Fruit fly (Drosophila melanogaster) whole organism, prepupa: ENCODE results near the gene CG16781.

ENCODE experiments used
- Blimp-1 ChIP-seq: fragments of 200-800 bp; sonication (Bioruptor generic); optimal IDR thresholded peaks from 3 replicates; lab custom pipeline; 2017; ENCODE audit warnings: missing biosample characterization, missing genetic modification characterization, mild to moderate bottlenecking, moderate library complexity, missing genetic modification reagents
- CG10669 ChIP-seq: fragments of 200-800 bp; sonication (Bioruptor generic); optimal IDR thresholded peaks from 3 replicates; lab custom pipeline; 2018; ENCODE audit warnings: missing biosample characterization, mild to moderate bottlenecking, missing genetic modification characterization, moderate library complexity
- CG11294 ChIP-seq: fragments of 200-800 bp; sonication (Bioruptor generic); IDR thresholded peaks from 2 replicates; pipeline ENCODE4 v1.3.6; 2022; ENCODE audit warnings: missing biosample characterization, missing genetic modification characterization
- CG11762 ChIP-seq: fragments of 200-800 bp; sonication (Bioruptor generic); optimal IDR thresholded peaks from 3 replicates; lab custom pipeline; 2016; ENCODE audit warnings: missing biosample characterization, missing genetic modification characterization; ENCODE audit not compliant: insufficient read depth
- CG11902 ChIP-seq: fragments of 200-800 bp; sonication (Bioruptor generic); optimal IDR thresholded peaks from 3 replicates; lab custom pipeline; 2016; ENCODE audit warnings: missing biosample characterization, missing genetic modification characterization
- CG15336 ChIP-seq: fragments of 200-800 bp; sonication (Bioruptor generic); IDR thresholded peaks from 2 replicates; pipeline ENCODE4 v1.3.6; 2022; ENCODE audit warnings: missing biosample characterization, missing genetic modification characterization
- CG1621 ChIP-seq: fragments of 200-800 bp; sonication (Bioruptor generic); optimal IDR thresholded peaks from 3 replicates; lab custom pipeline; 2018; ENCODE audit warnings: missing biosample characterization, mild to moderate bottlenecking, missing genetic modification characterization
- CG3032 ChIP-seq: fragments of 200-800 bp; optimal IDR thresholded peaks from 2 replicates; lab custom pipeline; 2019; ENCODE audit warnings: missing biosample characterization, mild to moderate bottlenecking, missing genetic modification characterization, moderate library complexity
- CG31627 ChIP-seq: fragments of 200-800 bp; sonication (Bioruptor generic); optimal IDR thresholded peaks from 3 replicates; lab custom pipeline; 2016; ENCODE audit warnings: missing biosample characterization, missing genetic modification characterization
- CG32006 ChIP-seq: fragments of 200-800 bp; sonication (Bioruptor generic); optimal IDR thresholded peaks from 3 replicates; lab custom pipeline; 2017; ENCODE audit warnings: missing biosample characterization, mild to moderate bottlenecking, missing genetic modification characterization
- CG3919 ChIP-seq: fragments of 200-800 bp; sonication (Bioruptor generic); optimal IDR thresholded peaks from 3 replicates; lab custom pipeline; 2016; ENCODE audit warnings: missing biosample characterization, missing genetic modification characterization
- CG4318 ChIP-seq: fragments of 200-800 bp; sonication (Bioruptor generic); optimal IDR thresholded peaks from 3 replicates; lab custom pipeline; 2017; ENCODE audit warnings: missing biosample characterization, mild to moderate bottlenecking, missing genetic modification characterization
- CG6163 ChIP-seq: fragments of 200-800 bp; sonication (Bioruptor generic); IDR thresholded peaks from 3 replicates; pipeline ENCODE4 v1.3.6; 2022; ENCODE audit warnings: missing biosample characterization, missing genetic modification characterization
- CG6276 ChIP-seq: fragments of 200-800 bp; sonication (Bioruptor generic); optimal IDR thresholded peaks from 2 replicates; lab custom pipeline; 2017; ENCODE audit warnings: missing biosample characterization, mild to moderate bottlenecking, missing genetic modification characterization
- CG6792 ChIP-seq: fragments of 200-800 bp; sonication (Bioruptor generic); optimal IDR thresholded peaks from 3 replicates; lab custom pipeline; 2016; ENCODE audit warnings: missing biosample characterization, missing genetic modification characterization
- CG6808 ChIP-seq: fragments of 200-800 bp; sonication (Bioruptor generic); optimal IDR thresholded peaks from 3 replicates; lab custom pipeline; 2017; ENCODE audit warnings: missing biosample characterization, missing genetic modification characterization, mild to moderate bottlenecking, moderate library complexity, missing genetic modification reagents
- CG6854 ChIP-seq: fragments of 200-800 bp; sonication (Bioruptor generic); optimal IDR thresholded peaks from 2 replicates; lab custom pipeline; 2017; ENCODE audit warnings: missing biosample characterization, mild to moderate bottlenecking, missing genetic modification characterization
- CG7368 ChIP-seq: fragments of 200-800 bp; sonication (Bioruptor generic); optimal IDR thresholded peaks from 3 replicates; lab custom pipeline; 2016; ENCODE audit warnings: missing biosample characterization, missing genetic modification characterization
- CG8119 ChIP-seq: fragments of 200-800 bp; sonication (Bioruptor generic); IDR thresholded peaks from 3 replicates; pipeline ENCODE4 v1.3.6; 2022; ENCODE audit warnings: missing biosample characterization, missing genetic modification characterization
- CG8319 ChIP-seq: fragments of 200-800 bp; sonication (Bioruptor generic); optimal IDR thresholded peaks from 3 replicates; lab custom pipeline; 2016; ENCODE audit warnings: missing biosample characterization, missing genetic modification characterization
- CG8632 ChIP-seq: fragments of 200-800 bp; sonication (Bioruptor generic); optimal IDR thresholded peaks from 3 replicates; lab custom pipeline; 2016; ENCODE audit warnings: missing biosample characterization, missing genetic modification characterization
- CG9139 ChIP-seq: fragments of 200-800 bp; sonication (Bioruptor generic); optimal IDR thresholded peaks from 3 replicates; lab custom pipeline; 2017; ENCODE audit warnings: missing biosample characterization, mild to moderate bottlenecking, missing genetic modification characterization
- Eip75B ChIP-seq: fragments of 200-800 bp; sonication (Bioruptor generic); optimal IDR thresholded peaks from 3 replicates; lab custom pipeline; 2016; ENCODE audit warnings: missing biosample characterization, missing genetic modification characterization
- Eip78C ChIP-seq: fragments of 200-800 bp; sonication (Bioruptor generic); peaks from one replicate; lab custom pipeline; 2016; ENCODE audit warnings: missing biosample characterization, missing genetic modification characterization
- Gug ChIP-seq: fragments of 200-800 bp; sonication (Bioruptor generic); IDR thresholded peaks from 2 replicates; pipeline ENCODE4 v1.3.6; 2022; ENCODE audit warnings: missing biosample characterization, missing genetic modification characterization
- Hr39 ChIP-seq: fragments of 200-800 bp; sonication (Bioruptor generic); optimal IDR thresholded peaks from 2 replicates; lab custom pipeline; 2016; ENCODE audit warnings: missing biosample characterization, missing genetic modification characterization
- Hr4 ChIP-seq: fragments of 200-800 bp; sonication (Bioruptor generic); optimal IDR thresholded peaks from 3 replicates; lab custom pipeline; 2016; ENCODE audit warnings: missing biosample characterization, missing genetic modification characterization
- Lpt ChIP-seq: fragments of 200-800 bp; sonication (Bioruptor generic); optimal IDR thresholded peaks from 3 replicates; lab custom pipeline; 2016; ENCODE audit warnings: missing biosample characterization, missing genetic modification characterization
- Met ChIP-seq: fragments of 200-800 bp; sonication (Bioruptor generic); optimal IDR thresholded peaks from 3 replicates; lab custom pipeline; 2016; ENCODE audit warnings: missing biosample characterization, missing genetic modification characterization
- OdsH ChIP-seq: fragments of 200-800 bp; sonication (Bioruptor generic); optimal IDR thresholded peaks from 3 replicates; lab custom pipeline; 2016; ENCODE audit warnings: missing biosample characterization, missing genetic modification characterization
- Smox ChIP-seq: fragments of 200-800 bp; sonication (Bioruptor generic); optimal IDR thresholded peaks from 3 replicates; lab custom pipeline; 2016; ENCODE audit warnings: missing biosample characterization, missing genetic modification characterization
- Sox102F ChIP-seq: fragments of 200-800 bp; sonication (Bioruptor generic); optimal IDR thresholded peaks from 2 replicates; lab custom pipeline; 2016; ENCODE audit warnings: missing biosample characterization, mild to moderate bottlenecking, missing genetic modification characterization
- Sox14 ChIP-seq: fragments of 200-800 bp; sonication (Bioruptor generic); optimal IDR thresholded peaks from 3 replicates; lab custom pipeline; 2016; ENCODE audit warnings: missing biosample characterization, missing genetic modification characterization
- achi ChIP-seq: fragments of 200-800 bp; sonication (Bioruptor generic); optimal IDR thresholded peaks from 3 replicates; lab custom pipeline; 2016; ENCODE audit warnings: missing biosample characterization, missing genetic modification characterization
- acj6 ChIP-seq: fragments of 200-800 bp; sonication (Bioruptor generic); optimal IDR thresholded peaks from 3 replicates; lab custom pipeline; 2016; ENCODE audit warnings: missing biosample characterization, missing genetic modification characterization
- cyc ChIP-seq: fragments of 200-800 bp; sonication (Bioruptor generic); optimal IDR thresholded peaks from 3 replicates; lab custom pipeline; 2016; ENCODE audit warnings: missing biosample characterization, missing genetic modification characterization
- dac ChIP-seq: fragments of 200-800 bp; sonication (Bioruptor generic); optimal IDR thresholded peaks from 2 replicates; lab custom pipeline; 2017; ENCODE audit warnings: missing biosample characterization, mild to moderate bottlenecking, missing genetic modification characterization
- dsx ChIP-seq: fragments of 200-800 bp; optimal IDR thresholded peaks from 3 replicates; lab custom pipeline; 2019; ENCODE audit warnings: missing biosample characterization, mild to moderate bottlenecking, missing genetic modification characterization, moderate library complexity; ENCODE audit not compliant: poor library complexity, severe bottlenecking
- eg ChIP-seq: fragments of 200-800 bp; sonication (Bioruptor generic); IDR thresholded peaks from 3 replicates; pipeline ENCODE4 v1.3.6; 2022; ENCODE audit warnings: missing biosample characterization, missing genetic modification characterization
- esn ChIP-seq: fragments of 200-800 bp; sonication (Bioruptor generic); optimal IDR thresholded peaks from 2 replicates; lab custom pipeline; 2016; ENCODE audit warnings: missing biosample characterization, mild to moderate bottlenecking, missing genetic modification characterization, moderate library complexity
- fd59A ChIP-seq: fragments of 200-800 bp; sonication (Bioruptor generic); optimal IDR thresholded peaks from 2 replicates; lab custom pipeline; 2017; ENCODE audit warnings: missing biosample characterization, mild to moderate bottlenecking, missing genetic modification characterization, missing genetic modification reagents
- fd85E ChIP-seq: fragments of 200-800 bp; sonication (Bioruptor generic); optimal IDR thresholded peaks from 3 replicates; lab custom pipeline; 2016; ENCODE audit warnings: missing biosample characterization, missing genetic modification characterization
- pdm3 ChIP-seq: fragments of 200-800 bp; sonication (Bioruptor generic); optimal IDR thresholded peaks from 3 replicates; lab custom pipeline; 2016; ENCODE audit warnings: missing biosample characterization, missing genetic modification characterization
- salr ChIP-seq, 2 experiments: fragments of 200-800 bp; sonication (Bioruptor generic); optimal IDR thresholded peaks; 3 replicates each; lab custom pipeline; 2016 to 2018; ENCODE audit warnings: missing biosample characterization in 2 of 2, missing genetic modification characterization in 2 of 2, mild to moderate bottlenecking in 1 of 2
- spab ChIP-seq: fragments of 200-800 bp; sonication (Bioruptor generic); optimal IDR thresholded peaks from 2 replicates; lab custom pipeline; 2017; ENCODE audit warnings: missing biosample characterization, mild to moderate bottlenecking, missing genetic modification characterization, missing genetic modification reagents
- svp ChIP-seq: fragments of 200-800 bp; sonication (Bioruptor generic); peaks from one replicate; lab custom pipeline; 2016; ENCODE audit warnings: missing biosample characterization, missing genetic modification characterization
- vri ChIP-seq: fragments of 200-800 bp; sonication (Bioruptor generic); optimal IDR thresholded peaks from 3 replicates; lab custom pipeline; 2016; ENCODE audit warnings: missing biosample characterization, mild to moderate bottlenecking, missing genetic modification characterization

CG16781 gene

DNA sequence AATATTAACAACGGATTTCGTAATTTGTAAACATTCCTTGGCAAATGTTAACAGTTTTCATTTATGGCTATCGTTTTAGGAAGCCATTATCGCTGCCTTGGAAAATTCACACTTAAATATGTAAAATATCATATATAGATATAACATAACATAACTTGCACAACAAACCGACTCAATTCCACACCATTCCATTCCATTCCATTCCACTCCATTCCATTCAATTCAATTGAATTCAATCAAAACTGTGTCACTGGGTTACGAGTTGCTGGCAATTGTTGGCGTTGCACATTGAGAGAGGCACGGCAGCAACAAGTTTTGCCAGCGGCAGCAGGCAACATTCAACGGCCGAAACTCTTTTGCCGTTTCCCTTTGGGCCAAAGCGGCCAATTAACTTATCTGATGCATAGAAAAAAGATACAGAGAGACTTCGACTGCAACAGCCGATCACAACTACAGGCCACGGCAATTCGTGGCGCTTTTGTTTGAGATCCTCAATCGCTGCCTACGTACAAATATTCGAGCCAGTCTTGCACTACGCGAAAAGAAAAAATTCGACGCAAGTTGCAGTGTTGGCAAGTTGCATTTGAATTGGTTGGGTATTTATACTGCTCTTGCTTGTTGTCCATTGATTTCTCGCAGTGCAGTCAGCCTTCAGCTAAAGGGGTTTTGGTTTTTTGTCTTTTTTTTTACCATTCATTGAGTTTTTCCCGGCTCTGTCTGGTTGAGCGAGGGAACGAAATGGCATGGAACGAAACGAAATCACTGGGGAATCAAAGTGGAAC is 10.6 kb downstream of the CG16781 start:
- TF ChIP-seq CG32006 (peak; percentile 67), CG6163 (GFP tag; lab: Robert Waterston, UW) (peak; percentile 55; the same call in 2 of the 3 replicates), eg (peak; percentile 79), CG8119 (GFP tag; lab: Robert Waterston, UW) (peak; percentile 44), Gug (peak; percentile 46), CG8319 (no peak), pdm3 (GFP tag; lab: Kevin White, UChicago) (peak; percentile 4), Met (GFP tag; lab: Kevin White, UChicago) (no peak), spab (GFP tag; lab: Kevin White, UChicago) (no peak), CG11294 (GFP tag; lab: Robert Waterston, UW) (peak; percentile 64; the same call in 1 of the 2 replicates), Lpt (GFP tag; lab: Kevin White, UChicago) (peak; percentile 6), Hr4 (GFP tag; lab: Kevin White, UChicago) (peak; percentile 70), CG3919 (GFP tag; lab: Kevin White, UChicago) (peak; percentile 16), Blimp-1 (no peak), CG15336 (GFP tag; lab: Robert Waterston, UW) (peak; percentile 61), CG3032 (tag; lab: Kevin White, UChicago) (no peak), CG4318 (no peak), CG6808 (GFP tag; lab: Kevin White, UChicago) (no peak), Eip78C (GFP tag; lab: Kevin White, UChicago) (peak; percentile 56), CG6276 (peak; percentile 66), dac (GFP tag; lab: Kevin White, UChicago) (peak; percentile 29), Hr39 (GFP tag; lab: Kevin White, UChicago) (no peak), svp (no peak)
- TF ChIP-seq, all 60 proteins: peak for 14

DNA sequence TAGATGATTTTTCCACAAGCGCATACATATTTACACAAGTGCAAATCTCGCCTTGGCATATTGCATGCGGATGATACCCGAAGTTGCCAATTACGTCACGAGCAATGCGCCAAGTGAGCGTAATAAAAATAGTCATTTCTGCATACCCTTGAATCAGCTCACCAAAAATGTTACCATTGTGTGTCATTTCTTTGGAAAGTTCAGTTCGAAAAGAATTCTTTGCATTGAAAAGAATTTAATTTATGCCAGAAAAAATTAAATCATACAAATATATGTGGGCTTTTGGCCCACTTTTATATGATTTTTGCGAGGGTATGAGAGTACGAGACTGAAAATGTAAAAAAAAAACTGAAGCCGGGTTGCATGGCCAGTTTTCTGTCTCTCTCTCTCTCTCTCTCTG is 11.9 kb downstream of the CG16781 start:
- TF ChIP-seq cyc (GFP tag; lab: Kevin White, UChicago) (no peak), Eip78C (GFP tag; lab: Kevin White, UChicago) (peak; percentile 66), CG10669 (no peak), vri (GFP tag; lab: Kevin White, UChicago) (no peak), salr (GFP tag; optimal IDR thresholded peaks at IDR 0.05; lab: Kevin White, UChicago) (no peak), CG31627 (GFP tag; lab: Kevin White, UChicago) (no peak), Sox102F (GFP tag; lab: Kevin White, UChicago) (no peak), spab (GFP tag; lab: Kevin White, UChicago) (no peak), Eip75B (peak; percentile 12), esn (GFP tag; lab: Kevin White, UChicago) (no peak), CG6163 (GFP tag; lab: Robert Waterston, UW) (no peak), CG6808 (GFP tag; lab: Kevin White, UChicago) (no peak), Sox14 (GFP tag; lab: Kevin White, UChicago) (no peak), CG6276 (peak; percentile 35), CG6792 (GFP tag; lab: Kevin White, UChicago) (no peak), CG15336 (GFP tag; lab: Robert Waterston, UW) (peak; percentile 50; the same call in 1 of the 2 replicates), CG11902 (GFP tag; lab: Kevin White, UChicago) (no peak), CG6854 (GFP tag; lab: Kevin White, UChicago) (no peak), Hr4 (GFP tag; lab: Kevin White, UChicago) (peak; percentile 48), CG7368 (no peak), achi (GFP tag; lab: Kevin White, UChicago) (no peak), Blimp-1 (no peak), fd59A (GFP tag; lab: Kevin White, UChicago) (no peak), dsx (GFP tag; lab: Kevin White, UChicago) (no peak), CG4318 (no peak), dac (GFP tag; lab: Kevin White, UChicago) (no peak), fd85E (GFP tag; lab: Kevin White, UChicago) (no peak), OdsH (GFP tag; lab: Kevin White, UChicago) (no peak), CG9139 (no peak), CG1621 (tag; lab: Kevin White, UChicago) (no peak), pdm3 (GFP tag; lab: Kevin White, UChicago) (peak; percentile 20), Smox (no peak), CG8632 (GFP tag; lab: Kevin White, UChicago) (no peak), CG8119 (GFP tag; lab: Robert Waterston, UW) (peak; percentile 37; the same call in 2 of the 3 replicates), CG3919 (GFP tag; lab: Kevin White, UChicago) (peak; percentile 4), CG11762 (GFP tag; lab: Kevin White, UChicago) (no peak), eg (peak; percentile 79), acj6 (GFP tag; lab: Kevin White, UChicago) (no peak)
